Fruit fly (Drosophila melanogaster): Measurements from ENCODE around the gene CG14689.

dm6 chr3R:10700638-10701037, 10.4 kb downstream of the CG14689 start:
- TF ChIP-seq CG12605 (GFP tag; IDR thresholded peaks at IDR 0.05) (no peak), CG8159 (tag; optimal IDR thresholded peaks at IDR 0.05) (no peak), gl (tag; optimal IDR thresholded peaks at IDR 0.05) (no peak), Pif1B (GFP tag; optimal IDR thresholded peaks at IDR 0.05) (no peak), CG8301 (tag; optimal IDR thresholded peaks at IDR 0.05) (no peak), EcR (GFP tag; optimal IDR thresholded peaks at IDR 0.05) (no peak), D1 (tag; optimal IDR thresholded peaks at IDR 0.05) (no peak), CG4496 (GFP tag; IDR thresholded peaks at IDR 0.05) (no peak), CG9948 (tag; optimal IDR thresholded peaks at IDR 0.05) (no peak), Snoo (tag; optimal IDR thresholded peaks at IDR 0.05) (no peak), CG15710 (tag; optimal IDR thresholded peaks at IDR 0.05) (no peak), Ets98B (GFP tag; IDR thresholded peaks at IDR 0.05) (no peak)

All from whole organism, pupa.